Worm (Caenorhabditis elegans) whole organism, mixed stage, embryonic: ENCODE results near the gene C15H9.11.

ENCODE experiments used
- M03D4.4 ChIP-seq: sonication (generic microtip); optimal IDR thresholded peaks from 2 replicates; lab custom pipeline; 2017; ENCODE audit warnings: mild to moderate bottlenecking, missing genetic modification characterization, missing compliant biosample characterization
- bed-3 ChIP-seq: fragments of 200-800 bp; sonication (Bioruptor generic); optimal IDR thresholded peaks from 3 replicates; lab custom pipeline; 2018; ENCODE audit warnings: mild to moderate bottlenecking, missing genetic modification characterization, moderate library complexity, missing compliant biosample characterization
- blmp-1 ChIP-seq: fragments of 150-350 bp; optimal IDR thresholded peaks from 2 replicates; lab custom pipeline; 2014; ENCODE audit warnings: missing biosample characterization, missing genetic modification characterization
- ceh-39 ChIP-seq: fragments of 150-350 bp; optimal IDR thresholded peaks from 2 replicates; lab custom pipeline; 2014; ENCODE audit warnings: missing biosample characterization, missing genetic modification characterization
- ceh-43 ChIP-seq: fragments of 200-800 bp; sonication (Bioruptor generic); optimal IDR thresholded peaks from 2 replicates; lab custom pipeline; 2018; ENCODE audit warnings: mild to moderate bottlenecking, missing genetic modification characterization, moderate library complexity, missing compliant biosample characterization
- ceh-83 ChIP-seq: fragments of 200-800 bp; sonication (Bioruptor generic); optimal IDR thresholded peaks from 2 replicates; lab custom pipeline; 2018; ENCODE audit warnings: mild to moderate bottlenecking, missing genetic modification characterization, missing compliant biosample characterization
- ces-1 ChIP-seq: fragments of 150-350 bp; optimal IDR thresholded peaks from 2 replicates; lab custom pipeline; 2014; ENCODE audit warnings: missing biosample characterization, missing genetic modification reagents, missing genetic modification characterization
- cnd-1 ChIP-seq: fragments of 200-800 bp; sonication (Bioruptor generic); optimal IDR thresholded peaks from 2 replicates; lab custom pipeline; 2018; ENCODE audit warnings: mild to moderate bottlenecking, missing genetic modification characterization, missing compliant biosample characterization
- drap-1 ChIP-seq: fragments of 200-800 bp; sonication (Bioruptor generic); optimal IDR thresholded peaks from 3 replicates; lab custom pipeline; 2018; ENCODE audit warnings: mild to moderate bottlenecking, missing genetic modification characterization, missing compliant biosample characterization
- elt-1 ChIP-seq: sonication (generic microtip); optimal IDR thresholded peaks from 2 replicates; lab custom pipeline; 2017; ENCODE audit warnings: missing genetic modification characterization, mild to moderate bottlenecking, missing compliant biosample characterization, antibody characterized with exemption, moderate library complexity, borderline replicate concordance; ENCODE audit not compliant: insufficient read depth
- elt-3 ChIP-seq: fragments of 150-350 bp; optimal IDR thresholded peaks from 2 replicates; lab custom pipeline; 2014; ENCODE audit warnings: missing biosample characterization, missing genetic modification characterization
- flh-1 ChIP-seq: fragments of 200-800 bp; sonication (Bioruptor generic); optimal IDR thresholded peaks from 2 replicates; lab custom pipeline; 2018; ENCODE audit warnings: mild to moderate bottlenecking, missing genetic modification characterization, moderate library complexity, missing compliant biosample characterization
- hlh-1 ChIP-seq: fragments of 150-350 bp; optimal IDR thresholded peaks from 2 replicates; lab custom pipeline; 2014; ENCODE audit warnings: missing biosample characterization, missing genetic modification reagents, missing genetic modification characterization
- lin-13 ChIP-seq: fragments of 150-350 bp; optimal IDR thresholded peaks from 2 replicates; lab custom pipeline; 2014; ENCODE audit warnings: missing biosample characterization, missing genetic modification characterization
- lin-32 ChIP-seq: fragments of 200-800 bp; sonication (Bioruptor generic); optimal IDR thresholded peaks from 2 replicates; lab custom pipeline; 2018; ENCODE audit warnings: mild to moderate bottlenecking, missing genetic modification characterization, missing compliant biosample characterization
- lsy-2 ChIP-seq: fragments of 150-350 bp; optimal IDR thresholded peaks from 2 replicates; lab custom pipeline; 2014; ENCODE audit warnings: missing biosample characterization, missing genetic modification characterization
- mab-5 ChIP-seq: fragments of 150-350 bp; optimal IDR thresholded peaks from 2 replicates; lab custom pipeline; 2014; ENCODE audit warnings: missing biosample characterization, missing genetic modification characterization
- mep-1 ChIP-seq: fragments of 150-350 bp; optimal IDR thresholded peaks from 2 replicates; lab custom pipeline; 2017; ENCODE audit warnings: missing biosample characterization, missing genetic modification reagents, missing genetic modification characterization, inconsistent platforms
- mls-2 ChIP-seq: sonication (generic microtip); optimal IDR thresholded peaks from 2 replicates; lab custom pipeline; 2016; ENCODE audit warnings: mild to moderate bottlenecking, missing genetic modification characterization, moderate library complexity, missing compliant biosample characterization
- nhr-12 ChIP-seq: fragments of 150-350 bp; optimal IDR thresholded peaks from 2 replicates; lab custom pipeline; 2014; ENCODE audit warnings: missing biosample characterization, missing genetic modification characterization
- nhr-2 ChIP-seq: fragments of 150-350 bp; optimal IDR thresholded peaks from 2 replicates; lab custom pipeline; 2014; ENCODE audit warnings: missing biosample characterization, missing genetic modification characterization
- nhr-237 ChIP-seq: fragments of 150-350 bp; optimal IDR thresholded peaks from 2 replicates; lab custom pipeline; 2014; ENCODE audit warnings: missing biosample characterization, missing genetic modification characterization
- nhr-28 ChIP-seq: fragments of 150-350 bp; optimal IDR thresholded peaks from 2 replicates; lab custom pipeline; 2014; ENCODE audit warnings: missing biosample characterization, missing genetic modification characterization
- pha-4 ChIP-seq: fragments of 150-350 bp; optimal IDR thresholded peaks from 2 replicates; lab custom pipeline; 2018; ENCODE audit warnings: missing biosample characterization, missing genetic modification reagents, missing genetic modification characterization
- sem-2 ChIP-seq: fragments of 200-800 bp; sonication (Bioruptor generic); optimal IDR thresholded peaks from 2 replicates; lab custom pipeline; 2018; ENCODE audit warnings: mild to moderate bottlenecking, missing genetic modification characterization, missing compliant biosample characterization
- snpc-4 ChIP-seq: fragments of 150-350 bp; optimal IDR thresholded peaks from 2 replicates; lab custom pipeline; 2014; ENCODE audit warnings: missing biosample characterization, missing genetic modification characterization
- sptf-1 ChIP-seq: sonication (generic microtip); optimal IDR thresholded peaks from 2 replicates; lab custom pipeline; 2017; ENCODE audit warnings: mild to moderate bottlenecking, missing genetic modification characterization, moderate library complexity, missing compliant biosample characterization
- unc-120 ChIP-seq: sonication (generic microtip); optimal IDR thresholded peaks from 2 replicates; lab custom pipeline; 2017; ENCODE audit warnings: missing genetic modification characterization, missing compliant biosample characterization; ENCODE audit not compliant: poor library complexity, severe bottlenecking
- unc-39 ChIP-seq: fragments of 150-350 bp; optimal IDR thresholded peaks from 2 replicates; lab custom pipeline; 2014; ENCODE audit warnings: missing biosample characterization, missing genetic modification characterization
- unc-62 ChIP-seq: fragments of 150-350 bp; optimal IDR thresholded peaks from 2 replicates; lab custom pipeline; 2014; ENCODE audit warnings: missing biosample characterization, missing genetic modification reagents, missing genetic modification characterization
- zip-8 ChIP-seq: fragments of 150-350 bp; optimal IDR thresholded peaks from 2 replicates; lab custom pipeline; 2014; ENCODE audit warnings: missing biosample characterization, missing genetic modification characterization
- ztf-11 ChIP-seq: fragments of 150-350 bp; optimal IDR thresholded peaks from 2 replicates; lab custom pipeline; 2014; ENCODE audit warnings: missing biosample characterization, missing genetic modification characterization

C15H9.11 gene

ce11 chrX:6103297-6103696 is at the start of gene C15H9.11:
Gene C15H9.11 (minus strand): TSS chrX:6103397.
- TF ChIP-seq nhr-2: no peak
- TF ChIP-seq ztf-11 (tag; lab: Kevin White, UChicago): no peak
- no peak for TF ChIP-seq nhr-12 (tag; lab: Kevin White, UChicago)
- no peak for TF ChIP-seq pha-4 (tag; lab: Kevin White, UChicago)

- TF ChIP-seq mab-5 (tag; lab: Kevin White, UChicago) (no peak), lsy-2 (no peak), blmp-1 (tag; lab: Kevin White, UChicago) (no peak), ceh-43 (GFP tag; lab: Kevin White, UChicago) (no peak), lin-32 (no peak), nhr-12 (tag; lab: Kevin White, UChicago) (no peak), ceh-39 (tag; lab: Kevin White, UChicago) (no peak), hlh-1 (tag; lab: Kevin White, UChicago) (peak; percentile 75), snpc-4 (tag; lab: Kevin White, UChicago) (no peak), cnd-1 (tag; lab: Kevin White, UChicago) (no peak), mls-2 (peak; percentile 37), drap-1 (GFP tag; lab: Kevin White, UChicago) (no peak), sem-2 (GFP tag; lab: Kevin White, UChicago) (no peak), ceh-83 (GFP tag; lab: Kevin White, UChicago) (no peak), unc-120 (peak; percentile 51), nhr-2 (peak; percentile 47), pha-4 (tag; lab: Kevin White, UChicago) (no peak), flh-1 (GFP tag; lab: Kevin White, UChicago) (no peak), ces-1 (GFP tag; lab: Kevin White, UChicago) (no peak), sptf-1 (tag; lab: Kevin White, UChicago) (peak; percentile 15), zip-8 (tag; lab: Kevin White, UChicago) (no peak), bed-3 (GFP tag; lab: Kevin White, UChicago) (no peak), mep-1 (no peak), lin-13 (tag; lab: Kevin White, UChicago) (no peak), elt-3 (no peak), nhr-237 (tag; lab: Kevin White, UChicago) (no peak), ztf-11 (tag; lab: Kevin White, UChicago) (no peak), unc-62 (GFP tag; lab: Kevin White, UChicago) (peak; percentile 2)
Observed at ce11 chrX:6150949-6151519, 47.8 kb upstream of the C15H9.11 start.

ce11 chrX:6150449-6150848 is 47.3 kb upstream of the C15H9.11 start, which contains the start of gene tag-275:
Gene tag-275 (minus strand): TSS chrX:6150549.
- TF ChIP-seq ceh-39 (tag; lab: Kevin White, UChicago): no peak
- no peak for TF ChIP-seq bed-3 (GFP tag; lab: Kevin White, UChicago)
- no peak for TF ChIP-seq elt-1 (tag; lab: Kevin White, UChicago)
- TF ChIP-seq sem-2 (GFP tag; lab: Kevin White, UChicago): no peak
- no peak for TF ChIP-seq snpc-4 (tag; lab: Kevin White, UChicago)
- TF ChIP-seq nhr-28: no peak
- TF ChIP-seq ceh-83 (GFP tag; lab: Kevin White, UChicago): no peak
- no peak for TF ChIP-seq mab-5 (tag; lab: Kevin White, UChicago)
- no peak for TF ChIP-seq nhr-2
- no peak for TF ChIP-seq drap-1 (GFP tag; lab: Kevin White, UChicago)
- TF ChIP-seq M03D4.4 (tag; lab: Kevin White, UChicago): no peak
- no peak for TF ChIP-seq unc-39 (tag; lab: Kevin White, UChicago)
- no peak for TF ChIP-seq unc-62 (GFP tag; lab: Kevin White, UChicago)
- no peak for TF ChIP-seq sptf-1 (tag; lab: Kevin White, UChicago)
- no peak for TF ChIP-seq hlh-1 (tag; lab: Kevin White, UChicago)

- TF ChIP-seq hlh-1 (tag; lab: Kevin White, UChicago): peak; percentile 94
- peak; percentile 45 for TF ChIP-seq unc-120
- TF ChIP-seq nhr-237 (tag; lab: Kevin White, UChicago): no peak
- TF ChIP-seq lin-13 (tag; lab: Kevin White, UChicago): no peak
- TF ChIP-seq unc-62 (GFP tag; lab: Kevin White, UChicago): peak; percentile 81
- TF ChIP-seq ceh-39 (tag; lab: Kevin White, UChicago): no peak
Observed at ce11 chrX:6145921-6146320, 42.7 kb upstream of the C15H9.11 start.
